Worm (Caenorhabditis elegans): ENCODE results near the gene nhr-197.

DNA sequence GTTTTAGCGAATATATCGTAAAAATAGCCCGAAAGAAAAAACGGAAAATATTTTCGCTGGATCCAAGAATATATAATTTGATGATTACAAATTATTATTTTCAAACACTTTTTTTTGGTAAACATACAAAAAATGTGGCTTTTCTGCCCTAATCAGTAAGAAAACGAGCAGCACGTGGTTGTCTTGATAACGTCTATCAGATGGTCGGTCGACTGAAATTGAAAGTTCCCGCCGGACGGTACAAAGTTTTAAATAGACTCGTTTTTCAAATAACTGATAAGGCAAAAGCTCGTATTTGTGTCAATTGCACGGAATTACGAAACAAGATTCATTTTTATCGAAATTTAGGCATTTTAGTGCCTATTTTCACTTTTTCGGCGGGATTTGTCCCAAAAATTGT, 21.0 kb upstream of the nhr-197 start:
- TF ChIP-seq unc-62 (GFP tag; optimal IDR thresholded peaks at IDR 0.05 in 1 of 2) (no peak), unc-62 (tag; optimal IDR thresholded peaks at IDR 0.05) (no peak), hif-1 (tag; optimal IDR thresholded peaks at IDR 0.05) (peak in 1 of 2 experiments; percentile 80), dpl-1 (GFP tag; optimal IDR thresholded peaks at IDR 0.05) (no peak), nhr-42 (GFP tag; IDR thresholded peaks at IDR 0.05) (no peak), zfp-2 (tag; optimal IDR thresholded peaks at IDR 0.05) (no peak)
